Worm (Caenorhabditis elegans) whole organism, L4 larva: ENCODE data around the gene clec-24.

Experiments used
- T26A8.4 ChIP-seq: fragments of 200-800 bp; sonication (Bioruptor generic); IDR thresholded peaks from 2 replicates; pipeline ENCODE4 v1.3.6; 2022; ENCODE audit warnings: missing genetic modification characterization, missing compliant biosample characterization
- ceh-62 ChIP-seq: sonication (generic microtip); optimal IDR thresholded peaks from 2 replicates; lab custom pipeline; 2017; ENCODE audit warnings: missing biosample characterization, missing genetic modification characterization
- ceh-82 ChIP-seq: sonication (generic microtip); optimal IDR thresholded peaks from 2 replicates; lab custom pipeline; 2017; ENCODE audit warnings: missing biosample characterization, missing genetic modification characterization
- ces-1 ChIP-seq: fragments of 150-350 bp; sonication (generic microtip); optimal IDR thresholded peaks from 4 replicates; lab custom pipeline; 2014; ENCODE audit warnings: missing biosample characterization, missing genetic modification reagents, missing genetic modification characterization
- hlh-30 ChIP-seq: sonication (generic microtip); optimal IDR thresholded peaks from 2 replicates; lab custom pipeline; 2017; ENCODE audit warnings: antibody characterized with exemption, mild to moderate bottlenecking, missing genetic modification characterization, missing compliant biosample characterization; ENCODE audit not compliant: insufficient read depth
- lsy-2 ChIP-seq, 2 experiments: fragments of 150-350 bp in 1 of 2; sonication (generic microtip) in 1 of 2; optimal IDR thresholded peaks; 2 replicates each; lab custom pipeline; 2014 to 2017; ENCODE audit warnings: missing biosample characterization in 2 of 2, missing genetic modification characterization in 2 of 2
- nhr-11 ChIP-seq: fragments of 150-350 bp; optimal IDR thresholded peaks from 2 replicates; lab custom pipeline; 2014; ENCODE audit warnings: missing biosample characterization, missing genetic modification characterization
- nhr-237 ChIP-seq: sonication (generic microtip); optimal IDR thresholded peaks from 2 replicates; lab custom pipeline; 2017; ENCODE audit warnings: missing biosample characterization, missing genetic modification characterization
- nhr-25 ChIP-seq: sonication (generic microtip); optimal IDR thresholded peaks from 2 replicates; lab custom pipeline; 2017; ENCODE audit warnings: missing genetic modification characterization, mild to moderate bottlenecking, missing compliant biosample characterization, antibody characterized with exemption, moderate library complexity, borderline replicate concordance; ENCODE audit not compliant: insufficient read depth

ce11 chrV:16893440-16893839 is 31.6 kb downstream of the clec-24 start, which contains the start of gene F09C6.15:
- no peak for TF ChIP-seq T26A8.4 (GFP tag; lab: Robert Waterston, UW)
- no peak for TF ChIP-seq ces-1 (GFP tag; lab: Kevin White, UChicago)
- TF ChIP-seq hlh-30, result no peak
- no peak for TF ChIP-seq nhr-237
- TF ChIP-seq nhr-11, result no peak
- TF ChIP-seq ceh-62 (tag; lab: Kevin White, UChicago), result no peak
- no peak for TF ChIP-seq ceh-82 (tag; lab: Kevin White, UChicago)
- no peak for TF ChIP-seq lsy-2 (tag; optimal IDR thresholded peaks at IDR 0.05; lab: Kevin White, UChicago)
- TF ChIP-seq nhr-25 (tag; lab: Kevin White, UChicago), result no peak
